Worm (Caenorhabditis elegans): Measurements from ENCODE around the gene zig-6.
A peak's percentile ranks its signal among the peaks of the same experiment; 100 is the strongest.

zig-6 gene

ce11 chrX:5159645-5160044 lies 29.2 kb downstream of the zig-6 start, which contains the start of gene C31H2.4:
Gene C31H2.4 (minus strand): TSS chrX:5159663.
- TF ChIP-seq ceh-30 (tag; optimal IDR thresholded peaks at IDR 0.05): no peak
- peak; percentile 79 for TF ChIP-seq elt-2 (tag; optimal IDR thresholded peaks at IDR 0.05)
- TF ChIP-seq elt-4 (tag; optimal IDR thresholded peaks at IDR 0.05): no peak

DNA sequence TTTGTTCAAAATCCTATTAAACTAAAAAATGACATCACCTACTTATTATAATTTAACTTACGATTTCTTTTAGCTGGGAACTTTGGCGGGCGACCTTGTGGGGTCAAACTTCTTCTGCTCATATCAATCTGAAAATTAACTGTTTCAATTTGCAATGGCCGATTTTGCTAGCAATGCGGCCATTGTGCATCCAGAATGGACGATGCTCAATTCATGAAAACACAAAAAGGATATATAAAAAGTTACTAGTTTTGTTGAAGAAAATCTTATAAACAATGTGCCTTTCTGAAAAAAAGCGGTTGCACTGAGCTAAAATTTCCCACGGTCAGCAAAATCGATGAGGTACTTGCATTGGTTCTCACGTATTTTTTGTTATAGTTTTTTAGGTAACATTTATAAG lies 34.6 kb downstream of the zig-6 start, which contains the start of gene C31H2.3:
C31H2.3 (minus strand) TSS at position 101 of the 400 bp plus-strand sequence.
- TF ChIP-seq pha-2 (tag; optimal IDR thresholded peaks at IDR 0.05) (no peak), ahr-1 (tag; optimal IDR thresholded peaks at IDR 0.05) (no peak), syd-9 (tag; optimal IDR thresholded peaks at IDR 0.05) (no peak), madf-2 (tag; optimal IDR thresholded peaks at IDR 0.05) (no peak), elt-4 (tag; optimal IDR thresholded peaks at IDR 0.05) (no peak), ceh-48 (tag; optimal IDR thresholded peaks at IDR 0.05) (no peak), ceh-45 (GFP tag; IDR thresholded peaks at IDR 0.05) (no peak), unc-55 (GFP tag; optimal IDR thresholded peaks at IDR 0.05) (no peak), ceh-31 (tag; optimal IDR thresholded peaks at IDR 0.05) (no peak), ceh-34 (tag; optimal IDR thresholded peaks at IDR 0.05) (no peak), pat-9 (tag; optimal IDR thresholded peaks at IDR 0.05) (no peak), ceh-14 (tag; optimal IDR thresholded peaks at IDR 0.05) (no peak)

DNA sequence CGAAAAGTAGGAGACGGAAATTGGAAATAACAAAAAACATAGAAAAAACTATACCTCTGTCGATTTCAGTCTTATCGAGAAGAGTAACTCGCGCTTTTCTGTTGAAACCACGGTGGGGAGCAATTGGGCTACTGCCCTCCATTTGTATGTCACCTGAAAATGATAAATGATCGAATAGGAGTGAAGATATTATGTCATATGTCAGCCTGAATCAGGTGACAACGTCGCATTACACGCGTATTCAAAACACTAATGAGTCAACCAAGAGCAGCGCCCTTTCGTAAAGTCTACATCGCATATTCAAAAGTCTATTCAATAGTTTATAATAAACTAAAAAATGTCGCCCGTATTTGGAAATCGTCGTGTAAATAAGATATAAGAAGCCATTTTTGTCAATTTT lies 35.9 kb downstream of the zig-6 start:
- TF ChIP-seq hlh-8 (tag; optimal IDR thresholded peaks at IDR 0.05): no peak
- TF ChIP-seq pha-2 (tag; optimal IDR thresholded peaks at IDR 0.05): no peak
- TF ChIP-seq ahr-1 (tag; optimal IDR thresholded peaks at IDR 0.05): no peak
- TF ChIP-seq K02D7.2 (tag; optimal IDR thresholded peaks at IDR 0.05): no peak
- no peak for TF ChIP-seq unc-55 (GFP tag; optimal IDR thresholded peaks at IDR 0.05)
- no peak for TF ChIP-seq ceh-9 (tag; optimal IDR thresholded peaks at IDR 0.05)
- no peak for TF ChIP-seq ref-2 (tag; optimal IDR thresholded peaks at IDR 0.05)
- no peak for TF ChIP-seq ceh-48 (tag; optimal IDR thresholded peaks at IDR 0.05)
- no peak for TF ChIP-seq K09A11.1 (tag; optimal IDR thresholded peaks at IDR 0.05; ENCODE audit: insufficient read depth)
- TF ChIP-seq hlh-30 (tag; optimal IDR thresholded peaks at IDR 0.05; ENCODE audit: insufficient read depth): no peak
- no peak for TF ChIP-seq hlh-6 (tag; optimal IDR thresholded peaks at IDR 0.05)
- TF ChIP-seq ttx-3 (tag; optimal IDR thresholded peaks at IDR 0.05): no peak
- no peak for TF ChIP-seq sdc-2 (tag; optimal IDR thresholded peaks at IDR 0.05)
- no peak for TF ChIP-seq gmeb-2 (tag; optimal IDR thresholded peaks at IDR 0.05)
- no peak for TF ChIP-seq F13H6.1 (tag; optimal IDR thresholded peaks at IDR 0.05)
- no peak for TF ChIP-seq ceh-2 (tag; optimal IDR thresholded peaks at IDR 0.05)

- TF ChIP-seq hlh-8 (tag; optimal IDR thresholded peaks at IDR 0.05): no peak
- no peak for TF ChIP-seq sdc-2 (tag; optimal IDR thresholded peaks at IDR 0.05)
- no peak for TF ChIP-seq nhr-232 (tag; optimal IDR thresholded peaks at IDR 0.05)
- no peak for TF ChIP-seq K02D7.2 (tag; optimal IDR thresholded peaks at IDR 0.05)
- TF ChIP-seq syd-9 (tag; optimal IDR thresholded peaks at IDR 0.05): no peak
- no peak for TF ChIP-seq nhr-11 (tag; optimal IDR thresholded peaks at IDR 0.05)
- no peak for TF ChIP-seq ceh-31 (tag; optimal IDR thresholded peaks at IDR 0.05)
- TF ChIP-seq F13H6.1 (tag; optimal IDR thresholded peaks at IDR 0.05): no peak
- no peak for TF ChIP-seq nfya-1 (tag; optimal IDR thresholded peaks at IDR 0.05)
- no peak for TF ChIP-seq unc-3 (GFP tag; conservative IDR thresholded peaks at IDR 0.05)
- TF ChIP-seq unc-3 (tag; optimal IDR thresholded peaks at IDR 0.05): no peak
- TF ChIP-seq ceh-30 (tag; optimal IDR thresholded peaks at IDR 0.05): no peak
- TF ChIP-seq ahr-1 (tag; optimal IDR thresholded peaks at IDR 0.05): no peak
- no peak for TF ChIP-seq pha-2 (tag; optimal IDR thresholded peaks at IDR 0.05)
- TF ChIP-seq ceh-19 (GFP tag; optimal IDR thresholded peaks at IDR 0.05): no peak
- TF ChIP-seq eyg-1 (tag; optimal IDR thresholded peaks at IDR 0.05): no peak
- no peak for TF ChIP-seq ceh-34 (tag; optimal IDR thresholded peaks at IDR 0.05)
Observed at ce11 chrX:5151866-5152265, 37.0 kb downstream of the zig-6 start.

- TF ChIP-seq ztf-16 (tag; optimal IDR thresholded peaks at IDR 0.05) (no peak), ceh-9 (tag; optimal IDR thresholded peaks at IDR 0.05) (no peak), pax-1 (tag; optimal IDR thresholded peaks at IDR 0.05) (no peak), ceh-31 (tag; optimal IDR thresholded peaks at IDR 0.05) (no peak), T23F11.4 (GFP tag; optimal IDR thresholded peaks at IDR 0.05) (no peak), C08G9.2 (tag; optimal IDR thresholded peaks at IDR 0.05) (no peak), ceh-22 (tag; optimal IDR thresholded peaks at IDR 0.05) (no peak), ceh-48 (tag; optimal IDR thresholded peaks at IDR 0.05) (no peak), ahr-1 (tag; optimal IDR thresholded peaks at IDR 0.05) (no peak), F13H6.1 (tag; optimal IDR thresholded peaks at IDR 0.05) (no peak)
Observed at ce11 chrX:5151403-5151802, 37.5 kb downstream of the zig-6 start.
